Fruit fly (Drosophila melanogaster) whole organism, pupa: Measurements from ENCODE around the gene CG34008.
A peak's percentile ranks its signal among the peaks of the same experiment; 100 is the strongest.

ENCODE experiments used
- CG10348 ChIP-seq: fragments of 200-800 bp; sonication (Bioruptor generic); IDR thresholded peaks from 2 replicates; pipeline ENCODE4 v1.3.6; 2022; ENCODE audit warnings: missing biosample characterization, missing genetic modification characterization
- CG12605 ChIP-seq: fragments of 200-800 bp; sonication (Bioruptor generic); IDR thresholded peaks from 2 replicates; pipeline ENCODE4 v1.3.6; 2022; ENCODE audit warnings: missing biosample characterization, missing genetic modification characterization
- CG13204 ChIP-seq: fragments of 200-800 bp; sonication (Bioruptor generic); optimal IDR thresholded peaks from 2 replicates; lab custom pipeline; 2018; ENCODE audit warnings: missing biosample characterization, mild to moderate bottlenecking, missing genetic modification characterization, moderate library complexity
- CG14655 ChIP-seq: fragments of 200-800 bp; sonication (Bioruptor generic); optimal IDR thresholded peaks from 3 replicates; lab custom pipeline; 2017; ENCODE audit warnings: mild to moderate bottlenecking, missing biosample characterization, missing genetic modification reagents, missing genetic modification characterization
- CG15710 ChIP-seq: fragments of 200-800 bp; sonication (Bioruptor generic); optimal IDR thresholded peaks from 2 replicates; lab custom pipeline; 2018; ENCODE audit warnings: missing biosample characterization, mild to moderate bottlenecking, missing genetic modification characterization, moderate library complexity
- CG17806 ChIP-seq: fragments of 200-800 bp; sonication (Bioruptor generic); optimal IDR thresholded peaks from 2 replicates; lab custom pipeline; 2018; ENCODE audit warnings: missing biosample characterization, mild to moderate bottlenecking, missing genetic modification characterization, moderate library complexity
- CG32121 ChIP-seq: fragments of 200-800 bp; sonication (Bioruptor generic); IDR thresholded peaks from 2 replicates; pipeline ENCODE4 v1.3.6; 2022; ENCODE audit warnings: missing biosample characterization, missing genetic modification characterization
- CG34367 ChIP-seq: fragments of 200-800 bp; sonication (Bioruptor generic); optimal IDR thresholded peaks from 2 replicates; lab custom pipeline; 2018; ENCODE audit warnings: missing biosample characterization, mild to moderate bottlenecking, missing genetic modification characterization
- CG4496 ChIP-seq: fragments of 200-800 bp; sonication (Bioruptor generic); IDR thresholded peaks from 3 replicates; pipeline ENCODE4 v1.3.6; 2022; ENCODE audit warnings: missing biosample characterization, missing genetic modification characterization
- CG8159 ChIP-seq: fragments of 200-800 bp; sonication (Bioruptor generic); optimal IDR thresholded peaks from 3 replicates; lab custom pipeline; 2018; ENCODE audit warnings: missing biosample characterization, mild to moderate bottlenecking, missing genetic modification characterization, moderate library complexity
- CG8301 ChIP-seq: fragments of 200-800 bp; sonication (Bioruptor generic); optimal IDR thresholded peaks from 2 replicates; lab custom pipeline; 2018; ENCODE audit warnings: missing biosample characterization, mild to moderate bottlenecking, missing genetic modification characterization
- CG9948 ChIP-seq: fragments of 200-800 bp; sonication (Bioruptor generic); optimal IDR thresholded peaks from 2 replicates; lab custom pipeline; 2018; ENCODE audit warnings: missing biosample characterization, mild to moderate bottlenecking, missing genetic modification characterization, moderate library complexity
- D1 ChIP-seq: fragments of 200-800 bp; sonication (Bioruptor generic); optimal IDR thresholded peaks from 2 replicates; lab custom pipeline; 2018; ENCODE audit warnings: missing biosample characterization, mild to moderate bottlenecking, missing genetic modification characterization, moderate library complexity
- EcR ChIP-seq: fragments of 200-800 bp; sonication (Bioruptor generic); optimal IDR thresholded peaks from 3 replicates; lab custom pipeline; 2019; ENCODE audit warnings: missing biosample characterization, missing genetic modification characterization, mild to moderate bottlenecking, moderate library complexity, missing genetic modification reagents
- Ets98B ChIP-seq: fragments of 200-800 bp; sonication (Bioruptor generic); IDR thresholded peaks from 2 replicates; pipeline ENCODE4 v1.3.6; 2022; ENCODE audit warnings: missing biosample characterization, missing genetic modification characterization
- Pif1A ChIP-seq: fragments of 200-800 bp; sonication (Bioruptor generic); optimal IDR thresholded peaks from 3 replicates; lab custom pipeline; 2016; ENCODE audit warnings: missing biosample characterization, missing genetic modification characterization
- Pif1B ChIP-seq: fragments of 200-800 bp; sonication (Bioruptor generic); optimal IDR thresholded peaks from 3 replicates; lab custom pipeline; 2016; ENCODE audit warnings: missing biosample characterization, missing genetic modification characterization
- Snoo ChIP-seq: fragments of 200-800 bp; sonication (Bioruptor generic); optimal IDR thresholded peaks from 3 replicates; lab custom pipeline; 2017; ENCODE audit warnings: missing biosample characterization, mild to moderate bottlenecking, missing genetic modification characterization, inconsistent platforms
- fd96Ca ChIP-seq: fragments of 200-800 bp; sonication (Bioruptor generic); IDR thresholded peaks from 3 replicates; pipeline ENCODE4 v1.3.6; 2022; ENCODE audit warnings: missing biosample characterization, missing genetic modification characterization
- gl ChIP-seq: fragments of 200-800 bp; sonication (Bioruptor generic); optimal IDR thresholded peaks from 2 replicates; lab custom pipeline; 2018; ENCODE audit warnings: missing biosample characterization, mild to moderate bottlenecking, missing genetic modification characterization
- rn ChIP-seq: fragments of 200-800 bp; sonication (Bioruptor generic); IDR thresholded peaks from 2 replicates; pipeline ENCODE4 v1.3.6; 2022; ENCODE audit warnings: missing biosample characterization, missing genetic modification characterization

Gene CG34008

dm6 chr3R:20547758-20548157 lies 33.6 kb downstream of the CG34008 start:
- TF ChIP-seq CG13204 (GFP tag; lab: Kevin White, UChicago) (peak; percentile 62), CG10348 (GFP tag; lab: Robert Waterston, UW) (no peak), Pif1B (no peak), CG32121 (GFP tag; lab: Robert Waterston, UW) (no peak), Ets98B (GFP tag; lab: Robert Waterston, UW) (no peak), D1 (tag; lab: Kevin White, UChicago) (no peak), CG9948 (tag; lab: Kevin White, UChicago) (no peak), CG8301 (tag; lab: Kevin White, UChicago) (no peak), gl (peak; percentile 70), CG4496 (GFP tag; lab: Robert Waterston, UW) (peak; percentile 66), rn (GFP tag; lab: Robert Waterston, UW) (no peak), Snoo (tag; lab: Kevin White, UChicago) (no peak), CG14655 (GFP tag; lab: Kevin White, UChicago) (no peak), CG17806 (tag; lab: Kevin White, UChicago) (no peak), CG34367 (tag; lab: Kevin White, UChicago) (no peak), CG8159 (tag; lab: Kevin White, UChicago) (no peak), CG12605 (GFP tag; lab: Robert Waterston, UW) (peak; percentile 42; the same call in 1 of the 2 replicates), Pif1A (GFP tag; lab: Kevin White, UChicago) (no peak), fd96Ca (GFP tag; lab: Robert Waterston, UW) (0 out of 3 replicates have a peak, but pooled peaks have one; percentile 48), EcR (GFP tag; lab: Kevin White, UChicago) (peak; percentile 17), CG15710 (tag; lab: Kevin White, UChicago) (peak; percentile 42)

dm6 chr3R:20546662-20547620 lies 34.4 kb downstream of the CG34008 start:
- TF ChIP-seq CG34367 (tag; lab: Kevin White, UChicago) (no peak), fd96Ca (GFP tag; lab: Robert Waterston, UW) (0 out of 3 replicates have a peak, but pooled peaks have one; percentile 20), CG4496 (GFP tag; lab: Robert Waterston, UW) (0 out of 3 replicates have a peak, but pooled peaks have one; percentile 6), Pif1A (GFP tag; lab: Kevin White, UChicago) (peak; percentile 17), CG14655 (GFP tag; lab: Kevin White, UChicago) (peak; percentile 18), gl (no peak)

dm6 chr3R:20545678-20546077 lies 35.6 kb downstream of the CG34008 start:
- TF ChIP-seq CG32121 (GFP tag; lab: Robert Waterston, UW) = peak; percentile 26; the same call in 1 of the 2 replicates
- TF ChIP-seq CG12605 (GFP tag; lab: Robert Waterston, UW) = 0 out of 2 replicates have a peak, but pooled peaks have one; percentile 28
- TF ChIP-seq CG13204 (GFP tag; lab: Kevin White, UChicago) = no peak
- TF ChIP-seq Ets98B (GFP tag; lab: Robert Waterston, UW) = peak; percentile 45; the same call in 1 of the 2 replicates
- TF ChIP-seq fd96Ca (GFP tag; lab: Robert Waterston, UW) = peak; percentile 23; the same call in 1 of the 3 replicates
- TF ChIP-seq CG4496 (GFP tag; lab: Robert Waterston, UW) = 0 out of 3 replicates have a peak, but pooled peaks have one; percentile 40

- TF ChIP-seq CG17806 (tag; lab: Kevin White, UChicago) = no peak
- TF ChIP-seq CG9948 (tag; lab: Kevin White, UChicago) = no peak
- no peak for TF ChIP-seq Pif1A (GFP tag; lab: Kevin White, UChicago)
- no peak for TF ChIP-seq EcR (GFP tag; lab: Kevin White, UChicago)
- no peak for TF ChIP-seq CG10348 (GFP tag; lab: Robert Waterston, UW)
- TF ChIP-seq Snoo (tag; lab: Kevin White, UChicago) = no peak
These were observed 36.4 kb downstream of the CG34008 start for dm6 chr3R:20544952-20545351.

dm6 chr3R:20543719-20544118 lies 37.6 kb downstream of the CG34008 start:
- no peak for TF ChIP-seq CG17806 (tag; lab: Kevin White, UChicago)
- no peak for TF ChIP-seq rn (GFP tag; lab: Robert Waterston, UW)
- TF ChIP-seq CG32121 (GFP tag; lab: Robert Waterston, UW) = no peak
- no peak for TF ChIP-seq D1 (tag; lab: Kevin White, UChicago)
- no peak for TF ChIP-seq EcR (GFP tag; lab: Kevin White, UChicago)
- no peak for TF ChIP-seq CG13204 (GFP tag; lab: Kevin White, UChicago)
- no peak for TF ChIP-seq CG12605 (GFP tag; lab: Robert Waterston, UW)
- no peak for TF ChIP-seq CG10348 (GFP tag; lab: Robert Waterston, UW)
- TF ChIP-seq fd96Ca (GFP tag; lab: Robert Waterston, UW) = no peak
- TF ChIP-seq CG34367 (tag; lab: Kevin White, UChicago) = no peak
- no peak for TF ChIP-seq CG8301 (tag; lab: Kevin White, UChicago)
